Fruit fly (Drosophila melanogaster): ENCODE results near the gene Bka.

Gene Bka

dm6 chr2L:9907320-9908256 lies 12.5 kb downstream of the Bka start:
- no peak for TF ChIP-seq CG34367 (tag; optimal IDR thresholded peaks at IDR 0.05)
- no peak for TF ChIP-seq CG10348 (GFP tag; IDR thresholded peaks at IDR 0.05)
- no peak for TF ChIP-seq fd96Ca (GFP tag; IDR thresholded peaks at IDR 0.05)
- no peak for TF ChIP-seq CG32121 (GFP tag; IDR thresholded peaks at IDR 0.05)
- TF ChIP-seq Pif1A (GFP tag; optimal IDR thresholded peaks at IDR 0.05) = no peak
- TF ChIP-seq EcR (GFP tag; optimal IDR thresholded peaks at IDR 0.05) = peak; percentile 60
- no peak for TF ChIP-seq Snoo (tag; optimal IDR thresholded peaks at IDR 0.05)
- no peak for TF ChIP-seq CG12605 (GFP tag; IDR thresholded peaks at IDR 0.05)
- peak; percentile 31; the same call in 1 of the 2 replicates for TF ChIP-seq Ets98B (GFP tag; IDR thresholded peaks at IDR 0.05)
- no peak for TF ChIP-seq CG9948 (tag; optimal IDR thresholded peaks at IDR 0.05)
- TF ChIP-seq CG13204 (GFP tag; optimal IDR thresholded peaks at IDR 0.05) = peak; percentile 56
- no peak for TF ChIP-seq D1 (tag; optimal IDR thresholded peaks at IDR 0.05)
- TF ChIP-seq CG4496 (GFP tag; IDR thresholded peaks at IDR 0.05) = peak; percentile 60
- TF ChIP-seq rn (GFP tag; IDR thresholded peaks at IDR 0.05) = no peak
- no peak for TF ChIP-seq CG8159 (tag; optimal IDR thresholded peaks at IDR 0.05)
- TF ChIP-seq Pif1B (GFP tag; optimal IDR thresholded peaks at IDR 0.05) = peak; percentile 19
- TF ChIP-seq gl (tag; optimal IDR thresholded peaks at IDR 0.05) = peak; percentile 44
- no peak for TF ChIP-seq CG8301 (tag; optimal IDR thresholded peaks at IDR 0.05)
- TF ChIP-seq CG17806 (tag; optimal IDR thresholded peaks at IDR 0.05) = no peak
- peak; percentile 13 for TF ChIP-seq CG15710 (tag; optimal IDR thresholded peaks at IDR 0.05)
- no peak for TF ChIP-seq CG14655 (GFP tag; optimal IDR thresholded peaks at IDR 0.05)

- TF ChIP-seq CG34367 (tag; optimal IDR thresholded peaks at IDR 0.05) (no peak), CG4496 (GFP tag; IDR thresholded peaks at IDR 0.05) (no peak), CG15710 (tag; optimal IDR thresholded peaks at IDR 0.05) (no peak), Pif1B (GFP tag; optimal IDR thresholded peaks at IDR 0.05) (no peak), CG10348 (GFP tag; IDR thresholded peaks at IDR 0.05) (no peak), Pif1A (GFP tag; optimal IDR thresholded peaks at IDR 0.05) (peak; percentile 19), D1 (tag; optimal IDR thresholded peaks at IDR 0.05) (no peak), CG9948 (tag; optimal IDR thresholded peaks at IDR 0.05) (no peak), EcR (GFP tag; optimal IDR thresholded peaks at IDR 0.05) (no peak), CG12605 (GFP tag; IDR thresholded peaks at IDR 0.05) (peak; percentile 65), CG13204 (GFP tag; optimal IDR thresholded peaks at IDR 0.05) (peak; percentile 8), CG32121 (GFP tag; IDR thresholded peaks at IDR 0.05) (no peak), CG8159 (tag; optimal IDR thresholded peaks at IDR 0.05) (peak; percentile 25), Snoo (tag; optimal IDR thresholded peaks at IDR 0.05) (peak; percentile 21), CG14655 (GFP tag; optimal IDR thresholded peaks at IDR 0.05) (peak; percentile 17), rn (GFP tag; IDR thresholded peaks at IDR 0.05) (no peak), fd96Ca (GFP tag; IDR thresholded peaks at IDR 0.05) (no peak), gl (tag; optimal IDR thresholded peaks at IDR 0.05) (no peak), CG17806 (tag; optimal IDR thresholded peaks at IDR 0.05) (no peak), Ets98B (GFP tag; IDR thresholded peaks at IDR 0.05) (peak; percentile 51; the same call in 1 of the 2 replicates), CG8301 (tag; optimal IDR thresholded peaks at IDR 0.05) (peak; percentile 9)
Observed at dm6 chr2L:9908468-9908967, 13.4 kb downstream of the Bka start, which contains the start of gene CG13124. CG13124 (minus strand) TSS chr2L:9908633.

dm6 chr2L:9911783-9912182 lies 16.7 kb downstream of the Bka start:
- TF ChIP-seq CG12605 (GFP tag; IDR thresholded peaks at IDR 0.05) (0 out of 2 replicates have a peak, but pooled peaks have one; percentile 17), CG8159 (tag; optimal IDR thresholded peaks at IDR 0.05) (no peak), CG17806 (tag; optimal IDR thresholded peaks at IDR 0.05) (peak; percentile 5), rn (GFP tag; IDR thresholded peaks at IDR 0.05) (no peak), CG14655 (GFP tag; optimal IDR thresholded peaks at IDR 0.05) (no peak), Ets98B (GFP tag; IDR thresholded peaks at IDR 0.05) (peak; percentile 76), CG9948 (tag; optimal IDR thresholded peaks at IDR 0.05) (no peak), Snoo (tag; optimal IDR thresholded peaks at IDR 0.05) (peak; percentile 10), CG10348 (GFP tag; IDR thresholded peaks at IDR 0.05) (no peak), Pif1A (GFP tag; optimal IDR thresholded peaks at IDR 0.05) (peak; percentile 39), CG8301 (tag; optimal IDR thresholded peaks at IDR 0.05) (peak; percentile 0), D1 (tag; optimal IDR thresholded peaks at IDR 0.05) (no peak), EcR (GFP tag; optimal IDR thresholded peaks at IDR 0.05) (no peak), CG32121 (GFP tag; IDR thresholded peaks at IDR 0.05) (peak; percentile 50; the same call in 1 of the 2 replicates), CG15710 (tag; optimal IDR thresholded peaks at IDR 0.05) (no peak), CG4496 (GFP tag; IDR thresholded peaks at IDR 0.05) (peak; percentile 73), CG34367 (tag; optimal IDR thresholded peaks at IDR 0.05) (no peak), fd96Ca (GFP tag; IDR thresholded peaks at IDR 0.05) (peak; percentile 63; the same call in 2 of the 3 replicates), CG13204 (GFP tag; optimal IDR thresholded peaks at IDR 0.05) (no peak), gl (tag; optimal IDR thresholded peaks at IDR 0.05) (no peak), Pif1B (GFP tag; optimal IDR thresholded peaks at IDR 0.05) (no peak)

DNA sequence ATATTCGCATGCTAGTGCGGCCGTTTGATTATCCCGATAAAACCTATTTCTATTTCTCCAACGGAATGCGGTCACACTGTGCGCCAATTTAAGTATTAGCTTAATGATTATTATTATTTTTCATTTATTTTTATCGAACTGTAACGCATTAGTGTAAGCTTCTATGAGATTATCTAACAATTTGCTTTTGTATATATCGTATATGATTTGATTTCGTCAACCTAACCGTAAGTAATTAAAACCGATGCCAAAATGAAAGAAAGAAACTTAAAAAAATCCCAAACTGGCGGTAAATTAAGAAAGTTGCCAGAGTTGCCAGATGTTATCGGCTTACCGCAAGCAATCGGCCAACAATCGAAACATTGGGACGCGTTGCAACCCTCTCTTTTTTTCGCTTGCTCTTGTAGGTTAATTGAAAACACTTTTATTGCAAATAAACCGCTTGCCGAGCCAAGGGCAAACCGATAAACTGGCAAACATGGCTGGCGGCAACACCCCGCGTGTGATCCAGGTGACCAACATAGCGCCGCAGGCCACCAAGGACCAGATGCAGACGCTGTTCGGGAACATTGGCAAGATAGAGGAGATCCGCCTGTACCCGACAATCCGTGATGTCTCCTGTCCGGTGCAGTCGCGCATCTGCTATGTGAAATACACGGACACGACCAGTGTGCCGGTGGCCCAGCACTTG lies 17.6 kb downstream of the Bka start, which contains the start of the genes Etl1 and Srp54:
Gene Etl1 (minus strand): TSS at position 39 of the 691 bp plus-strand sequence.
Gene Srp54 (plus strand): TSS at position 342 of the 691 bp plus-strand sequence.
- TF ChIP-seq Ets98B (GFP tag; IDR thresholded peaks at IDR 0.05) (no peak), CG9948 (tag; optimal IDR thresholded peaks at IDR 0.05) (no peak), CG15710 (tag; optimal IDR thresholded peaks at IDR 0.05) (no peak), CG12605 (GFP tag; IDR thresholded peaks at IDR 0.05) (no peak), Pif1B (GFP tag; optimal IDR thresholded peaks at IDR 0.05) (no peak), D1 (tag; optimal IDR thresholded peaks at IDR 0.05) (no peak)

Measured in whole organism, pupa.